Worm (Caenorhabditis elegans) whole organism, late embryonic: Measurements from ENCODE around the gene srx-58.

Experiments
- C08G9.2 ChIP-seq: sonication (generic microtip); optimal IDR thresholded peaks from 2 replicates; lab custom pipeline; 2016; ENCODE audit warnings: mild to moderate bottlenecking, missing genetic modification characterization, moderate library complexity, missing compliant biosample characterization
- F13H6.1 ChIP-seq: sonication (generic microtip); optimal IDR thresholded peaks from 2 replicates; lab custom pipeline; 2016; ENCODE audit warnings: missing genetic modification characterization, missing compliant biosample characterization
- T23F11.4 ChIP-seq: fragments of 200-800 bp; sonication (Bioruptor generic); optimal IDR thresholded peaks from 2 replicates; lab custom pipeline; 2018; ENCODE audit warnings: mild to moderate bottlenecking, missing genetic modification characterization, missing compliant biosample characterization
- Y22D7AL.16 ChIP-seq: sonication (generic microtip); optimal IDR thresholded peaks from 2 replicates; lab custom pipeline; 2016; ENCODE audit warnings: missing genetic modification characterization, missing compliant biosample characterization
- ahr-1 ChIP-seq: sonication (generic microtip); optimal IDR thresholded peaks from 2 replicates; lab custom pipeline; 2016; ENCODE audit warnings: missing genetic modification characterization, missing compliant biosample characterization
- ama-1 ChIP-seq: fragments of 150-350 bp; optimal IDR thresholded peaks from 2 replicates; lab custom pipeline; 2014
- ceh-14 ChIP-seq: sonication (generic microtip); optimal IDR thresholded peaks from 2 replicates; lab custom pipeline; 2016; ENCODE audit warnings: missing genotype, missing genetic modification characterization, missing compliant biosample characterization
- ceh-18 ChIP-seq: sonication (generic microtip); optimal IDR thresholded peaks from 2 replicates; lab custom pipeline; 2016; ENCODE audit warnings: missing genetic modification characterization, missing compliant biosample characterization
- ceh-19 ChIP-seq: fragments of 200-800 bp; sonication (Bioruptor generic); optimal IDR thresholded peaks from 2 replicates; lab custom pipeline; 2018; ENCODE audit warnings: mild to moderate bottlenecking, missing genetic modification characterization, missing compliant biosample characterization
- ceh-30 ChIP-seq: fragments of 150-350 bp; optimal IDR thresholded peaks from 2 replicates; lab custom pipeline; 2014; ENCODE audit warnings: missing biosample characterization, missing genetic modification characterization
- ceh-34 ChIP-seq: sonication (generic microtip); optimal IDR thresholded peaks from 2 replicates; lab custom pipeline; 2016; ENCODE audit warnings: mild to moderate bottlenecking, missing genetic modification characterization, missing compliant biosample characterization
- ceh-45 ChIP-seq: fragments of 200-800 bp; sonication (Bioruptor generic); IDR thresholded peaks from 2 replicates; pipeline ENCODE4 v1.3.6; 2022; ENCODE audit warnings: missing genetic modification reagents, missing genetic modification characterization, missing compliant biosample characterization
- ceh-48 ChIP-seq: sonication (generic microtip); optimal IDR thresholded peaks from 2 replicates; lab custom pipeline; 2016; ENCODE audit warnings: missing genetic modification characterization, inconsistent platforms, missing compliant biosample characterization
- ceh-9 ChIP-seq: sonication (generic microtip); optimal IDR thresholded peaks from 2 replicates; lab custom pipeline; 2016; ENCODE audit warnings: mild to moderate bottlenecking, missing genetic modification characterization, inconsistent platforms, missing compliant biosample characterization
- che-1 ChIP-seq: sonication (generic microtip); optimal IDR thresholded peaks from 2 replicates; lab custom pipeline; 2016; ENCODE audit warnings: mild to moderate bottlenecking, missing genetic modification characterization, missing compliant biosample characterization
- dve-1 ChIP-seq: sonication (generic microtip); optimal IDR thresholded peaks from 2 replicates; lab custom pipeline; 2017; ENCODE audit warnings: antibody characterized with exemption, mild to moderate bottlenecking, missing genetic modification characterization, missing compliant biosample characterization
- elt-2 ChIP-seq: sonication (generic microtip); optimal IDR thresholded peaks from 2 replicates; lab custom pipeline; 2016; ENCODE audit warnings: missing genetic modification reagents, missing genetic modification characterization, missing compliant biosample characterization
- eyg-1 ChIP-seq: sonication (generic microtip); optimal IDR thresholded peaks from 2 replicates; lab custom pipeline; 2016; ENCODE audit warnings: missing genotype, missing genetic modification characterization, missing compliant biosample characterization
- hlh-13 ChIP-seq: fragments of 200-800 bp; sonication (Bioruptor generic); optimal IDR thresholded peaks from 2 replicates; lab custom pipeline; 2018; ENCODE audit warnings: mild to moderate bottlenecking, missing genetic modification characterization, missing compliant biosample characterization
- hlh-15 ChIP-seq: sonication (generic microtip); optimal IDR thresholded peaks from 2 replicates; lab custom pipeline; 2016; ENCODE audit warnings: missing genetic modification characterization, missing compliant biosample characterization
- hlh-30 ChIP-seq: sonication (generic microtip); optimal IDR thresholded peaks from 2 replicates; lab custom pipeline; 2017; ENCODE audit warnings: antibody characterized with exemption, missing genetic modification characterization, missing compliant biosample characterization; ENCODE audit not compliant: insufficient read depth
- lim-6 ChIP-seq: sonication (generic microtip); optimal IDR thresholded peaks from 2 replicates; lab custom pipeline; 2016; ENCODE audit warnings: missing genetic modification characterization, missing compliant biosample characterization
- lin-11 ChIP-seq: fragments of 200-800 bp; sonication (Bioruptor generic); optimal IDR thresholded peaks from 2 replicates; lab custom pipeline; 2018; ENCODE audit warnings: mild to moderate bottlenecking, missing genetic modification characterization, missing compliant biosample characterization
- madf-2 ChIP-seq: sonication (generic microtip); optimal IDR thresholded peaks from 2 replicates; lab custom pipeline; 2017; ENCODE audit warnings: missing genetic modification characterization, missing compliant biosample characterization
- mec-3 ChIP-seq: sonication (generic microtip); optimal IDR thresholded peaks from 2 replicates; lab custom pipeline; 2016; ENCODE audit warnings: borderline replicate concordance, missing genetic modification characterization, missing compliant biosample characterization
- nhr-11 ChIP-seq: fragments of 150-350 bp; optimal IDR thresholded peaks from 2 replicates; lab custom pipeline; 2014; ENCODE audit warnings: missing biosample characterization, missing genetic modification characterization
- pag-3 ChIP-seq: sonication (generic microtip); optimal IDR thresholded peaks from 2 replicates; lab custom pipeline; 2016; ENCODE audit warnings: missing compliant biosample characterization, missing genetic modification characterization, borderline replicate concordance
- pax-1 ChIP-seq: fragments of 150-350 bp; optimal IDR thresholded peaks from 2 replicates; lab custom pipeline; 2014; ENCODE audit warnings: missing biosample characterization, missing genetic modification characterization
- pha-4 ChIP-seq: fragments of 150-350 bp; optimal IDR thresholded peaks from 2 replicates; lab custom pipeline; 2018; ENCODE audit warnings: missing biosample characterization, missing genetic modification reagents, missing genetic modification characterization
- pqm-1 ChIP-seq: sonication (generic microtip); optimal IDR thresholded peaks from 2 replicates; lab custom pipeline; 2016; ENCODE audit warnings: missing genetic modification characterization, missing compliant biosample characterization
- ref-2 ChIP-seq: sonication (generic microtip); optimal IDR thresholded peaks from 2 replicates; lab custom pipeline; 2016; ENCODE audit warnings: missing genetic modification characterization, missing compliant biosample characterization
- rnt-1 ChIP-seq: sonication (generic microtip); optimal IDR thresholded peaks from 2 replicates; lab custom pipeline; 2016; ENCODE audit warnings: missing genetic modification characterization, missing compliant biosample characterization
- sox-2 ChIP-seq: fragments of 200-800 bp; sonication (Bioruptor generic); IDR thresholded peaks from 2 replicates; pipeline ENCODE4 v1.3.6; 2022; ENCODE audit warnings: missing genetic modification reagents, missing genetic modification characterization, missing compliant biosample characterization
- syd-9 ChIP-seq: sonication (generic microtip); optimal IDR thresholded peaks from 2 replicates; lab custom pipeline; 2016; ENCODE audit warnings: mild to moderate bottlenecking, missing genetic modification characterization, moderate library complexity, missing compliant biosample characterization
- ttx-3 ChIP-seq: sonication (generic microtip); optimal IDR thresholded peaks from 2 replicates; lab custom pipeline; 2016; ENCODE audit warnings: missing genetic modification reagents, missing genetic modification characterization, missing compliant biosample characterization
- unc-3 ChIP-seq, 2 experiments: fragments of 200-800 bp in 1 of 2; sonication (Bioruptor generic) in 1 of 2; sonication (generic microtip) in 1 of 2; conservative IDR thresholded peaks in 1 of 2; optimal IDR thresholded peaks in 1 of 2; 2 replicates each; pipeline versions ENCODE4 v1.3.6 to Lab custom; 2016 to 2022; ENCODE audit warnings: missing compliant biosample characterization in 2 of 2, missing genetic modification characterization in 2 of 2, missing genetic modification reagents in 1 of 2
- unc-55 ChIP-seq: sonication (generic microtip); optimal IDR thresholded peaks from 2 replicates; lab custom pipeline; 2017; ENCODE audit warnings: missing biosample characterization, missing genetic modification reagents, missing genetic modification characterization
- zip-5 ChIP-seq: sonication (generic microtip); optimal IDR thresholded peaks from 2 replicates; lab custom pipeline; 2016; ENCODE audit warnings: missing genetic modification characterization, missing compliant biosample characterization

The srx-58 gene

DNA sequence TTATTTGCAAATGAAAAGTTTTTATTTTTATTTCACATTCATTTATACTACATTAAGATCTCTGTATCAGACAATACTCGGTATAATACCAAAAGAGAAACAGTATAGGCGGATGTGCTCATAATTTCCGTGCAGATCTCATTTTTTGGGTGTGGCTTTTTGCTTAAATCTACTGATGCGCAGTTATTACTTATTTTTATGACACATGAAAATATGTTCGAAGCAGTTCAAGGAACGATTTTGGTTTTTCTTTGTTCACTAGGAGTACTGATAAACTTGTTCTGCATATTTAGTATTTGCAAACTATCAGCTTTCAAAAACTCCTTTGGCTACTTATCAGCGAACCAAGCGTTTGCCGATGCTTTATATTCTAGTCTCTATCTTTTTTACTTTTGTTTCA, at the start of gene srx-58:
Gene srx-58, plus strand, starts transcription at position 301 of the 400 bp plus-strand sequence.
- TF ChIP-seq elt-2 (tag; lab: Kevin White, UChicago) = no peak
- no peak for TF ChIP-seq hlh-13 (GFP tag; lab: Kevin White, UChicago)
- no peak for TF ChIP-seq lin-11 (tag; lab: Kevin White, UChicago)
- TF ChIP-seq zip-5 (tag; lab: Kevin White, UChicago) = no peak
- TF ChIP-seq ceh-48 (tag; lab: Kevin White, UChicago) = no peak
- TF ChIP-seq hlh-30 (tag; lab: Kevin White, UChicago) = no peak
- no peak for TF ChIP-seq ref-2 (tag; lab: Kevin White, UChicago)
- no peak for TF ChIP-seq ceh-34 (tag; lab: Kevin White, UChicago)
- no peak for TF ChIP-seq ceh-18 (tag; lab: Kevin White, UChicago)
- no peak for TF ChIP-seq madf-2 (tag; lab: Kevin White, UChicago)
- no peak for TF ChIP-seq lim-6 (tag; lab: Kevin White, UChicago)
- no peak for TF ChIP-seq ceh-19 (GFP tag; lab: Kevin White, UChicago)
- TF ChIP-seq syd-9 (tag; lab: Kevin White, UChicago) = no peak
- no peak for TF ChIP-seq unc-55 (GFP tag; lab: Kevin White, UChicago)
- TF ChIP-seq unc-3 (GFP tag; conservative IDR thresholded peaks at IDR 0.05; lab: Robert Waterston, UW) = no peak
- TF ChIP-seq unc-3 (tag; optimal IDR thresholded peaks at IDR 0.05; lab: Kevin White, UChicago) = no peak
- no peak for TF ChIP-seq ahr-1
- no peak for TF ChIP-seq F13H6.1 (tag; lab: Kevin White, UChicago)
- no peak for TF ChIP-seq nhr-11 (tag; lab: Kevin White, UChicago)
- TF ChIP-seq pag-3 = no peak

DNA sequence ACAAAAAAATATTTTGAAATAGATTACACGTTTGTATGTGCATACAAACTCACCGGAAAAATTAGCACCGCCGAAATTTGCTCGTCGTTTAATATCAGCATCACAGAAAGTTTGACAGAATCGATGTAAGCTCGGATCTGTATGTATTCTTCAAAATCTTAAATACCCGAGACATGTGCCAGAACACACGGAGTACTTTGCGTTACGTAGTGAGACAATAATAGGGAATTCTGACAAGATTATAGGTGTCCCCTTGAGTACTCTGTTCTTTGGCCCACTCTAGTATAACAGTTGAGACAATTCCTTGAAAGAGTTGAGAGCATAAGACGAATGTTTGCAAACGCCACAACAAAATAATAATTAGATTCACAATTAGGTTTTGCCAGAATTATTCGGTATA, 48.9 kb upstream of the srx-58 start, which contains the start of gene srx-48:
Gene srx-48, minus strand, starts transcription at position 101 of the 400 bp plus-strand sequence.
- TF ChIP-seq ceh-30 (tag; lab: Kevin White, UChicago) = no peak

DNA sequence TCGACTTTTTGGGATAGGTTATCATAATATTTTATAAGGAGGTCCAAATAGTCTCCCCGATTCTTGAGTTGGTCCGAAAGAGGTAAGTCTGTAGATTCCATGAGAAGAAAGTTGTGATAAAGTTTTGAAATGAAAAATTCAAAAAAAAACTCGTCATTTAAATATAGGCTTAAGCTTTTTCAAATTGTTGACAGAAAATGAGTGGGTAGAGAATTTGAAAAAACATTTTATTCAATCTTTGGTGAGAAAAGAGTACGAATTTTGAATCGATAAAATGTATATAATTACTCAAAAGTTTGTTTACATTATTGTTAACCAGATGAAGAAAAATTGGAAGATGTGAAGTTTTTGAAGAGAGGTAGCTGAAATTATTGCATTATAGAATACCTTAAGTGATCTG, 47.0 kb upstream of the srx-58 start, which contains the start of gene T26H8.5:
Gene T26H8.5, minus strand, starts transcription at position 101 of the 400 bp plus-strand sequence.
- no peak for TF ChIP-seq lim-6 (tag; lab: Kevin White, UChicago)
- no peak for TF ChIP-seq ceh-45 (GFP tag; lab: Robert Waterston, UW)
- TF ChIP-seq che-1 (tag; lab: Kevin White, UChicago) = no peak
- TF ChIP-seq pqm-1 (tag; lab: Kevin White, UChicago) = no peak
- no peak for TF ChIP-seq C08G9.2 (tag; lab: Kevin White, UChicago)
- TF ChIP-seq pax-1 (tag; lab: Kevin White, UChicago) = no peak
- no peak for TF ChIP-seq madf-2 (tag; lab: Kevin White, UChicago)
- TF ChIP-seq T23F11.4 (GFP tag; lab: Kevin White, UChicago) = no peak
- TF ChIP-seq ref-2 (tag; lab: Kevin White, UChicago) = no peak
- TF ChIP-seq, all 69 proteins: peak for 0

DNA sequence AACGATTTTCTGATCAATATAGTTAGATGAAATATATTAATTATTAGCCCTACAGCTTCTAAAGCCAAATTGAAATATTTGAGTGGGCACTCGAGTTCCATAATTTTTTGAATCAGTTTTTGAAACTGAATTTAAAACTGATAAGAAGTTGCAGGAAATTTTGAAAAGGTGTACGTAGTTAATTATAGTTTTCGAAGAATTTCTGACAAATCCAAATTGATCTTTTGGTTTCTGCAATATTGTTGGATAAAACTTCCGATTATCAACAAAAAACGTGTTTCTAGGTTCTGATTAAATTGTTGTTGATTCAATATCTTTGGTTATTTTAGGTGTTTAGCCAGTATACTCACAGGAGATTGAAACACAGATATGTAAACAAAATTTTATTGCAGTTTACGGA, 45.7 kb upstream of the srx-58 start, which contains the start of gene T26H8.4:
Gene T26H8.4, minus strand, starts transcription at position 101 of the 400 bp plus-strand sequence.
- no peak for TF ChIP-seq pag-3
- no peak for TF ChIP-seq ceh-14 (tag; lab: Kevin White, UChicago)
- TF ChIP-seq elt-2 (tag; lab: Kevin White, UChicago) = no peak
- TF ChIP-seq sox-2 (GFP tag; lab: Robert Waterston, UW) = no peak
- no peak for TF ChIP-seq eyg-1 (tag; lab: Kevin White, UChicago)

DNA sequence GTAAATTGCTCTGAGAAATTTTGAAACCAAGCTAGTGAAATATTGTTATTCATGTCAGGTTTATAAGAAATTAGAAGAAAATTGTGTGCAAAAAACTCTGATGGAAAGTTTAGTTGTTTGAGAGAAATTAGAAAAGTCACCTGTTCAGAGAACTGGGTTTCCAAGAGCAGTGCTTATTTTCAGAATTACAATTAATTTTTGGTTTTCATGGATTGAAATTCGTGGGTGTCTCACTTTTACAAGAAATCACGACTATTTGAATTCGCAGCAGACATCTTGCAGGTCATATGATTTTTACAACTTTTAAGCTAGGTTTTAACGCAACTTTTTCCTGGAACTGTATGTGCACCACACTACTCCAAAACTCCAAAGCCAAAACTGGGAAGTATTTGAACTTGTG, 43.5 kb upstream of the srx-58 start, which contains the start of gene srz-10:
Gene srz-10, minus strand, starts transcription at position 88 of the 400 bp plus-strand sequence.
- TF ChIP-seq ttx-3 (tag; lab: Kevin White, UChicago) (no peak), Y22D7AL.16 (tag; lab: Kevin White, UChicago) (no peak), ceh-14 (tag; lab: Kevin White, UChicago) (no peak), mec-3 (tag; lab: Kevin White, UChicago) (no peak), ceh-45 (GFP tag; lab: Robert Waterston, UW) (no peak), lin-11 (tag; lab: Kevin White, UChicago) (no peak), hlh-13 (GFP tag; lab: Kevin White, UChicago) (no peak), dve-1 (tag; lab: Kevin White, UChicago) (no peak), hlh-15 (tag; lab: Kevin White, UChicago) (no peak), pha-4 (tag; lab: Kevin White, UChicago) (no peak), rnt-1 (no peak), ceh-9 (no peak), ama-1 (no peak), syd-9 (tag; lab: Kevin White, UChicago) (no peak), T23F11.4 (GFP tag; lab: Kevin White, UChicago) (no peak)
- TF ChIP-seq, all 69 proteins: peak for 0
